Worm (Caenorhabditis elegans): ENCODE data around the gene fbxb-17.
"Not testable (repeated sequence)": the region's sequence is repeated elsewhere in the genome, so short reads cannot be mapped to it uniquely, and the experiment has no call there.

ce11 chrII:1627783-1628182 is 48.4 kb upstream of the fbxb-17 start, which contains the start of gene C08E3.15:
- not testable (repeated sequence) for TF ChIP-seq Y48G9A.11 (GFP tag; IDR thresholded peaks at IDR 0.05); Y75B8A.6 (GFP tag; IDR thresholded peaks at IDR 0.05); nhr-76 (tag; optimal IDR thresholded peaks at IDR 0.05); lir-3 (tag; optimal IDR thresholded peaks at IDR 0.05); ces-1 (GFP tag; optimal IDR thresholded peaks at IDR 0.05); zag-1 (tag; optimal IDR thresholded peaks at IDR 0.05); vab-7 (GFP tag; IDR thresholded peaks at IDR 0.05); unc-62 (GFP tag; optimal IDR thresholded peaks at IDR 0.05 in 1 of 2); unc-62 (tag; optimal IDR thresholded peaks at IDR 0.05); hif-1 (tag; optimal IDR thresholded peaks at IDR 0.05); nhr-11 (tag; optimal IDR thresholded peaks at IDR 0.05); nhr-10 (tag; optimal IDR thresholded peaks at IDR 0.05); snpc-4 (tag; optimal IDR thresholded peaks at IDR 0.05); fos-1 (tag; optimal IDR thresholded peaks at IDR 0.05); zip-2 (tag; optimal IDR thresholded peaks at IDR 0.05)

All from whole organism, L4 larva.